Worm (Caenorhabditis elegans): ENCODE measurements around the gene W04E12.4.
"Not testable (repeated sequence)": the region's sequence is repeated elsewhere in the genome, so short reads cannot be mapped to it uniquely, and the experiment has no call there.

W04E12.4 gene

DNA sequence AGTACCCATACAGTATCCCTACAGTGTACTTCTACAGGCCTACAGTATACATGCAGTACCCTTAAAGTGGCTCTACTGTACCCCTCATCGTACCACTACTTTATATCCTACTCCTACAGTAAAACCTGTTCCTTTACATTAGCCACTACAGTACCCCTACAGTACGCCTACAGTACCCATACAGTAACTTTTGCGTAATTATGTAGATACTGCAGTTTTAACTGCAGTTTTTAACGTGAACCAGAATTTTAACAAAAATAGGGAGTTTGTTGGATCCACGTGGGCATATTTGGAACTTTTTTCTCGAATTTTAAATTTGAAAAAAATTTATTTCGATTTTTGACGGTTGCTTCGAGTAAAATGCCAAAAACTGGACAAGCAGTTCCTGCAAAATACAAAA lies at the start of gene W04E12.4:
TSS of gene W04E12.4 (plus strand) at position 301 of the 400 bp plus-strand sequence.
- TF ChIP-seq unc-62 (GFP tag; optimal IDR thresholded peaks at IDR 0.05) = no peak

DNA sequence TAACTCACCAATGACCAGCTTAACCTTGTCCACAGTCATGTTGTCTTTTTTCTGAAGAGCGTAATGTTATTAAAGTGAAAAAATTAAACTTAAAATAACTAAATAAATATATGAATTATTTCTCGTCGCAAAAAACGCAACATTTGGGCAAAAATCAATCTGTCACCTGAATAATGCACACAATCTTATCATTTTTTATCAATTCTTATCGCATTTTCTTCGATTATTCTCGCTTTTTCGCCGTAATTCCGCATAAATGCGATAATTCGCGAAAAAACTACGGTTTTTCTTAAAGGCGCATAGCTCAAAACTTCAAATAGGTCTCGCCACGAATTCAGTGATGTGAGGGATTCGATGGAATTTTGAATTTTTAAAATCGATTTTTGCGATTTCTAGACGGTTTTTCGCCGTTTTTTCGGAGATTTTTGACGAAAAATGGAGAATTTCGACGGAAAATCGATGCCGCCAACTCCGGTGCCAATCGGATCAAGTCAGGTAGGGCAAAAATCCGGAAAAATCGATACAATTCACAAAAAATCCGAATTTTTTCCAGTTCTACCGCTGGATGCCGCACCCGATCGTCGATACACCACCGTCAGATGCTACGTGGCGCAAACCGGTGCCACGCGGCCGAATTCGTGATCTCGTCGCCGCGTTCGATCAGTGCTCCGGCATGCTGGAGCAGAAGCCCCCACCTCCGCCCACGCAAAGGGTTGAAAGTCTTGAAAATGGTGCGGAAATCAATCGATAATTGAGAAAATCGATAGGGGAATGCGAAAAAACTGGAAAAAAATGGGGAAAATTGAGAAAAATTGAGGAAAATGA lies 45.8 kb upstream of the W04E12.4 start, which contains the start of the genes Y43F8C.13 and ani-3:
TSS of gene Y43F8C.13 (minus strand) at position 51 of the 825 bp plus-strand sequence.
TSS of gene ani-3 (plus strand) at position 385 of the 825 bp plus-strand sequence.
- TF ChIP-seq unc-62 (GFP tag; optimal IDR thresholded peaks at IDR 0.05) = no peak

DNA sequence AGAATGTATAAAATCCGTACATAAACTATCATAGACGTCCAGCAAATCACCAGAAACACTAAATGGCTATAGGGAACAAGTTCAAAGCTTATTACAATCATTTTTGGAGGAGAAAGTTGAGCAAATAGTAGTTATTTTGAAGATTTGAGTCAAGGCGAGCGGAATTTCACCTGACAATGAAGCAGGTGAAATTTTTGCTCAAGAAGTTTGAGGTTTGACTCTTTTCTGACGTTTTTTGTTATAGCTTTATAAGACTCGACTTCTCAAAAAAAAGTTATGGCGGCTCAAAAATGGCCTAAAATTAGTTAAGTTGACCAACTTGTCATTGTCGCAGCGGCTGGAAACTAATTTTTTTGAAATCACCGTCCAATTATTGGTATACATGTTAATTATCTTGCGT lies 34.6 kb upstream of the W04E12.4 start, which contains the start of gene srv-3:
TSS of gene srv-3 (minus strand) at position 101 of the 400 bp plus-strand sequence.
- no peak for TF ChIP-seq unc-62 (GFP tag; optimal IDR thresholded peaks at IDR 0.05)

DNA sequence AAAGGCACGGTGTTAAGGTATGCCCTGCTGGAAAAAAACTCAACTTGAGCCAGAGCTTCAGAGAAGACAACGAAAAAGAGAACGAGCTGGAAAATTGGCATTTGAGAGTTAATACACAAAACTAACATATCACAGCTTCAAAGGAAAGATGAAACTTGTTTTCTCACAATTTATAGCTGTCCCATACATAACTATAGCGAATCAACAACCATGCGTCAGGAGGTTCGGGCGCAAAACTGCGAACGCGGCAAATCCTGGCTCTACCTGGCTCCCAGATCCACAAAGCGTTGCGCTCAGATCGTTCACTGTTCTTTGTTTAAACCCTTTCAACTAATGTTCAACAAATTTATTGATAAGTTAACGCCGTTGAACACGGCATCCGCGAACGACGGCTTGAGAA lies 32.9 kb upstream of the W04E12.4 start, which contains the start of gene Y43F8C.15:
TSS of gene Y43F8C.15 (minus strand) at position 101 of the 400 bp plus-strand sequence.
- not testable (repeated sequence) for TF ChIP-seq unc-62 (GFP tag; optimal IDR thresholded peaks at IDR 0.05)

DNA sequence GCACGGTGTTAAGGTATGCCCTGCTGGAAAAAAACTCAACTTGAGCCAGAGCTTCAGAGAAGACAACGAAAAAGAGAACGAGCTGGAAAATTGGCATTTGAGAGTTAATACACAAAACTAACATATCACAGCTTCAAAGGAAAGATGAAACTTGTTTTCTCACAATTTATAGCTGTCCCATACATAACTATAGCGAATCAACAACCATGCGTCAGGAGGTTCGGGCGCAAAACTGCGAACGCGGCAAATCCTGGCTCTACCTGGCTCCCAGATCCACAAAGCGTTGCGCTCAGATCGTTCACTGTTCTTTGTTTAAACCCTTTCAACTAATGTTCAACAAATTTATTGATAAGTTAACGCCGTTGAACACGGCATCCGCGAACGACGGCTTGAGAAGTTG lies 31.8 kb upstream of the W04E12.4 start, which contains the start of gene Y43F8C.23:
TSS of gene Y43F8C.23 (minus strand) at position 101 of the 400 bp plus-strand sequence.
- not testable (repeated sequence) for TF ChIP-seq unc-62 (GFP tag; optimal IDR thresholded peaks at IDR 0.05)

DNA sequence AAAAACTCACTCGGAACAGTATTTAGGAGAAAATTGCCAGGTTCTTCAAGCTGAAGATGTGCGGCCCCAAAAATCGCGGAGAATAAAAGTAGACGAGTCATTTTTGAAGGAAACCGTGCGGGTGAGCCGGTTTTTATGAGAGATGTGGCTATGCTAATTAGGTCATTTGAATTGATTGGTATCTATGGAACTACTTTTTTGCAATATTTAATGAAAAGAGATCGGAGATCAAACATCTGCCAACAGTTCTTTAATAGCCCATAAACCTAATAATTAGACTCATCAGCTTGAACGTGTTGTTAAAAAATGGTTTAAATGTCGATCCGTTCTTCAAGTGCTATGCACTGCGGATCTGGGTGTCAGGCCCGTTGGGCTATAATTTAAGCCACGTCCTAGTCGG lies 28.0 kb upstream of the W04E12.4 start, which contains the start of gene Y43F8C.16:
TSS of gene Y43F8C.16 (minus strand) at position 101 of the 400 bp plus-strand sequence.
- TF ChIP-seq unc-62 (GFP tag; optimal IDR thresholded peaks at IDR 0.05) = no peak

DNA sequence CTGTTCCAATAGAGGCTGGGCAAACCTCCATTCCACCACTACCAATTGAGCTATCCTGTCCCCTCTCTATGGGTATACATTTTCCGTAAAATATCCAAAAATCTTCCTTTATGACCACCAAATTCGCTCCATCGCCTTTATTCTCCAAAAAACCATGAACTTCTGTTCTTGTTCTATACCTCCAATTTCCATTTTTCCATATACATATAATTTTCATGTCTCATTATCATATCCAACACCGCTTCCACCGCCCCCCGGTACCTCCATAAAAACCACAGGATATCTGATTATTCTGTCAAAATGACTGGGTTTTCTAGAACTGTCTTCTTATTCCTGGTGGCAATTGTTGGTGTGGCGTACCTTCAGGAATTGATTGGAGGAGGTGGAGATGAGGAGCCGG lies 27.6 kb upstream of the W04E12.4 start, which contains the start of gene Y43F8C.17:
TSS of gene Y43F8C.17 (plus strand) at position 301 of the 400 bp plus-strand sequence.
- no peak for TF ChIP-seq unc-62 (GFP tag; optimal IDR thresholded peaks at IDR 0.05)

DNA sequence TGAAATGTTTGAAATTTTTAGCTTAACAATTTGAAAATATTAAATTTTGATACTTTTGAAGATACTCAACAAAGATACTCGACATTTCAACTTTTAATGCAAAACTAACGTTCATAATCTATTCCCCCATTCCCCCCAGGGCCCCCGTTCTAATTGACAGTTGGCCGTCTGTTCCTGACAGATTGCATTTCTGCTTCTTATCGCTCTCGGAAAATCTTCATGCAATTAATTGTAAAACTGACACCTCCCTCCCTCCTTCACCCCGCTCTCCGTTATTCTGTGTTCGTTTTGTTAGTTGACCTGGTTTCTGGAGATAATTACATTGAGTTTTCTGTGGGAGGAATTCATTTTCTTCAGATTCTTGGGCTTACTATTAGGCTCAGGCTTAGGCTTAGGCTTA lies 25.5 kb upstream of the W04E12.4 start:
- TF ChIP-seq unc-62 (GFP tag; optimal IDR thresholded peaks at IDR 0.05) = no peak

DNA sequence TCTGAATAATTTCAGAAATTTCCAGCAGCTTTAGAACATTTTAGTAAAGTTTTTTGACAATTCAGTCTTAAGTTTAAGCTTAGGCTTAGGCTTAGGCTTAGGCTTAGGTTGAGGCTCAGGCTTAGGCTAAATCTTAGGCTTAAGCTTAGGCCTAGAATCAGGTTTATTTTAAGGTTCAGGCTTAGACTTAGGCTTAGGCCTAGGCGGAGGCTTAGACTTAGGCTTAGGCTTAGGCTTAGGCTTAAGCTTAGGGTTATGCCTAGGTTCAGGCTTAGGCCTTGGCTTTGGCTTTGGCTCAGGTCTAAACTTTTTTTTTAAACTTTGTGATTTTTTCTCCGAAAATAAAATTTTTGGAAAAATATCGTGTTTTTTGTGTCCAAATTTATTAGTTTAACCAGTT lies 24.7 kb upstream of the W04E12.4 start:
- no peak for TF ChIP-seq unc-62 (GFP tag; optimal IDR thresholded peaks at IDR 0.05)

DNA sequence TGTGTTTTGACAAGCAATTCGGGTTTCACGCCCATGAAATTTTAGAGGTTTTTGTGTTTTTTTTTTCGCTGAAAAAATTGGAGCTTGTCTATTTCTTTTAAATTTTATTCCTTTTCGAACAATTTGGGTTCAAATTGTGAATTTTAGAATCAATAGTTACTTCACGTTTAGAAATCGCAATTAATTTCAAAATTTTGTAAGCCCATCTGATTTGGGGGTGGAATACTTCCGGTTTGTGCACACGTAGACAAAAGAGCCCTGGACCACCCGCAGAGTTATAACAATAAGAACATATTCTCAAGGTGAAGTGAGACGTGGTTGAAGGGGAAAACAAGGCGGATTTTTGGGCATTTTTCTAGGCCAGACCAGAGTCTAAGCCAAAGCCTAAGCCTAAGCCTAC lies 24.2 kb upstream of the W04E12.4 start, which contains the start of gene Y116F11A.6:
TSS of gene Y116F11A.6 (plus strand) at position 301 of the 400 bp plus-strand sequence.
- TF ChIP-seq unc-62 (GFP tag; optimal IDR thresholded peaks at IDR 0.05) = no peak

DNA sequence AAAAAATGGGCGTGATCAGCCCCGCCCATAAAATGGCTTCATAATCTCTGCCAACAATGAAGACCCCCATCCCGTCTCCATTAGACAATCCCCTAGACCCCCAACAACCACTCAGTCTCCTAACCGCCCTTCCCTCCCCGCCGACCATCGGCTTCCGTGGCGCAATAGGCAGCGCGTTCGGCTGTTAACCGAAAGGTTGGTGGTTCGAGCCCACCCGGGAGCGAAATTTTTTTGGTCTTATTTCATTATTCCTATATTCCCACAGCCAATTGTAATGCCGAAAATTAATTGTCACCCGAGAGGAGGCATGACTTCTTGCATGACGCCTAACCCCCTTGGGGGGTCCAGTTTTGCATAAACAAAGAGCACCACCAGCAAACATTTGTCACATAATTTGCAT lies 20.5 kb upstream of the W04E12.4 start:
- no peak for TF ChIP-seq unc-62 (GFP tag; optimal IDR thresholded peaks at IDR 0.05)

DNA sequence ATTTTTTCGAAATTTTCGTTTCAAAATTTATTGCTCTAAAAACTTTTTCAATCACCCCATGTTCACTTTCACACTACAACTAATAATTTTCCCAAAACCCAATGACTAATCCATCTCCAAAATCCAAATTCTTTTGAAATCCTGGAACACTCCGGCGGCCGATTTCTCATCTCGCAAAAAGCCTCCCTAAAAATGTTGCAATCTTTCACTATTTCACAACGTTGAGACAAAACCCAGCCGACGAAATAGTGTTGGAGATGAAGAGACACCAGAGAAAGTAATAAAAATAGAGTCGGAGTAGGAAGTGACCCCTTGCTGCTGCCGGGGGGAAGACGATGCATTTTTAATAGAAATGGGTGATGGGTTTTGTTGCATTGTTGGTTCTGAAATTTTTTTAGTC lies 18.8 kb upstream of the W04E12.4 start:
- TF ChIP-seq unc-62 (GFP tag; optimal IDR thresholded peaks at IDR 0.05) = no peak

DNA sequence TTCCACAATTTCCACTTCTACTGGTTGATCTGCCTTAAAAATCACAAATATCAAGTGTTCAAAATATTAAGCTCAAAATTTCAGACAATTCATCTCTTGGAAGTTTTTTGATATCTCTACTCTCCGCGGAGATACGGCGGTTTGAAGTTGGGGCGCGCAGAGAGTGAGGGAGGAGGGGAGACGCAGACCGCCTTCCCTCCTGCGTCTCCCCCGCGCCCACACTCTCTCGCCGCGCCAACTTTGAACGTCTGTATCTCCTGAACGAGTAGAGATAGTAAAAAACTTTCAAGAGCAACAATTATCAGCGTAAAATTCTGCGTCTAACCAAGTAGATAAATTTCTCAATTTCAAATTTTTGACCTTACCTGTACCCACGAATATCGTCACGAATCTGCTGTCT lies 15.4 kb upstream of the W04E12.4 start:
- no peak for TF ChIP-seq unc-62 (GFP tag; optimal IDR thresholded peaks at IDR 0.05)

DNA sequence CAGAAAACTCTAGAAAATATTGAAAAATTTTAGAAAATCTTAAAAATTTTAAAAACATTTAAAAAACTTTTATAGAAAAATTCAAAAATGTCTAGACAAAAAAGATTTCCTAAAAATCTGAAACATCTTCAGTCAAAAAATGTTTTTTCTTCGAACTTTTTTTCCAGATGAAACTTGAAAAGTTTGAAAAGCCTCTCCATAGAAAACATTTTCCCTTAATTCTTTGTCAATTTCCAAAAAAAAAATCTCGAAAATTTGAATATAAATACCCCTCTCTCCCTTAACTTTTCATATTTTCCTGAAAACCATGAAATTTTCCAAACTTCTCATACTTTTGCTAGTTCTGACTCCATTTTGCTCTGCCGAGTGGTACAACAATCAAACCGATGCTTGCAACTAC lies 14.7 kb upstream of the W04E12.4 start, which contains the start of gene Y116F11A.3:
TSS of gene Y116F11A.3 (plus strand) at position 301 of the 400 bp plus-strand sequence.
- TF ChIP-seq unc-62 (GFP tag; optimal IDR thresholded peaks at IDR 0.05) = no peak

DNA sequence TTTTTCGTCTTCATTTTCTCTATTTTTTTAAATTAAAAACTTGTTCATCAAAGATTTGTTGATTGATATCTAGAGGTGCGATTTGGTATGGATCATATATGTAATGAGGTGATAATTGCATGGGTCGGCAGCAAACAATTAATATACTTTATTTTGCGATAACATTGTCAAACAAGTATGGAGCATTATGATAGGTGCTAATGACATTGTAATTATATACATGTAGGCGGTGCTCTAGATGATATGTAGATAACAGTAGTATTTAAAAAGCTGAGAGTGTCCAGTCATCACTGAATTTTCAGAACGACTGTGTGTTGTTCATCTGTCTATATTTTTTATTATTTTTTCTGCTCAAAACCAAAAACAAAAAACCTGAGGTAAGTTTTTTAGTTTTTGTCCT lies 13.1 kb upstream of the W04E12.4 start, which contains the start of gene Y116F11A.1:
TSS of gene Y116F11A.1 (plus strand) at position 301 of the 400 bp plus-strand sequence.
- TF ChIP-seq unc-62 (GFP tag; optimal IDR thresholded peaks at IDR 0.05) = no peak

DNA sequence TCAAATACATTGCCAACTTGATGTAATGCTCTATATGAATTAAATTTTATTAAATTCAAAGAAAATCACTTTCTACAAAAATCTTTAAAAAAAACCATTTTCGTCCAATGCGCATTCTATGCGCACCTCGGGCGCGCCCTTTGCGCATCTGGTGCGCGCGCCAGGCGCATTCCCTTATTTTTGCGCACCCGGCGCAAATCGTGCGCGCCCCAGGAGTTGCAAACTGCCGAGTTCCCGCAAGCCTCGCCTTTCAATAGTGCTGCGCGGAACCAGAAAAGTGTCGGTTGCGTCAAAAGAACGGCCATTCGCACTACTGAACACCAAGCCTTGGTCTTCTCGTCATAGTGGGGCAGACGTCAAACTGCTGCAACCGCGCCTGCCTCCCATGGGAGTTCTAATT lies 9.7 kb upstream of the W04E12.4 start:
- TF ChIP-seq unc-62 (GFP tag; optimal IDR thresholded peaks at IDR 0.05) = no peak

DNA sequence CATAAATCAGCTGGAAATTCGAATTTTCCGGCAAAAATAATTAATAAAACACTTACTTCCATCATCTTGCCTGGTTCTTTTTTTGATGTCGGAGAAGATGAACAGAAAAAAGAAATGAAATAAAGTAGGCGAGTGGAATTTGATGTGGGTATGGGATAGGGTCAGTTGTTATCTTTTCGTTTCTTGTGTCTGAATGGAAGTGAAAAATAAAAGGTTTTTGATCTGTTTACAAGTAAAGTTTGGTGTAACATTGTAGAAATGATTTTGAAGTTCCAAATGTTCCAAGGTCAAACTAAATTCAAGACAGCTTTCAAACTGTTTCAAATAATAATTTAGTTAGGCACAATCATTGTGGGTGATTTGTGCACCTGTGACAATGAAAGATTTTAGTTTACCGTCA lies 5.9 kb upstream of the W04E12.4 start, which contains the start of gene W04E12.7:
TSS of gene W04E12.7 (minus strand) at position 101 of the 400 bp plus-strand sequence.
- TF ChIP-seq unc-62 (GFP tag; optimal IDR thresholded peaks at IDR 0.05) = no peak
